Worm (Caenorhabditis elegans): ENCODE measurements around the gene bus-2.
A peak's percentile ranks its signal among the peaks of the same experiment; 100 is the strongest.

bus-2 gene

DNA sequence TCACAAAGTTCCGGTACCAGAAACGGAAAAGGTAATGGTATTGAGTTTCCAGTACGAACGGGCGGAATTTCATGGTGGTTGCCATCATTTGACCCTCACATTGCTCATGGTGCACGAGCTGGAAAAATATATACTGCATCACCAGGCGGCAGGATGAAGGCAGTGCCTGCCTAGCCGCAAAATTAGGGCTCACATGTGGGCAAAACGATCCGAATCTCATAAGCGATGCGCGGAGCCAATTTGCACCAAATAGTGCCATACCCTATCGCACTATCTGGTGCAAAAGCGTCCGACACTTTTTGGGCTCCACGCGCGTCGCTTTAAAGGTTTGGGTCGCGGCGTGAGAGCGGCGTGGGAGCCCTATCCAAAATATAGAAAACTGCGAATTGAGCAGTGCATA is 20.5 kb upstream of the bus-2 start:
- TF ChIP-seq R02D3.7 (tag; optimal IDR thresholded peaks at IDR 0.05) (no peak), madf-5 (GFP tag; IDR thresholded peaks at IDR 0.05) (0 out of 4 replicates have a peak, but pooled peaks of 1 of the 2 experiments have one; percentile 60), Y48G9A.11 (GFP tag; IDR thresholded peaks at IDR 0.05) (peak; percentile 51; the same call in 1 of the 2 replicates), set-16 (GFP tag; IDR thresholded peaks at IDR 0.05) (peak; percentile 7; the same call in 1 of the 2 replicates), snpc-1.2 (GFP tag; IDR thresholded peaks at IDR 0.05) (0 out of 2 replicates have a peak, but pooled peaks have one; percentile 14)

DNA sequence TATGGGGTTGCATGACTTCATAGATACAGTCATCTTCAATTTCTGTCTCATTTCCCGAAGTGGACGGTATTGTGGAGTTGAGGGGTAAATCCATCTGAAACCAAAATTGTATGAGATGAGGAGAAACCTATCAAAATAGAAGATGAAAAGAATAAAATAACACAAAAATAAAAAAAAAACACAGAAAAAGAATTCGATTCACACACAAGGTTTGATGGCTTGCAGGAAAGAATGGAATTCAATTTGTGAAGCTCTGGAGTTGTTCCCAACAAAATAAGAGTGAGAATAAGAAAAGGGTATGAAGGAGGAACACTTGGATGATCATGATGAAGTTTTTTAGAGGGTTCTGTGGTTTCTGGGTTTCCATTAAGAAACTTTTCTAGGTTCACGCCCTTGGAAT is 17.6 kb upstream of the bus-2 start, which contains the start of gene Y41D4B.24:
TSS of gene Y41D4B.24 (minus strand) at position 101 of the 400 bp plus-strand sequence.
- TF ChIP-seq lin-39 (tag; optimal IDR thresholded peaks at IDR 0.05), result no peak
- no peak for TF ChIP-seq Y105C5A.15 (GFP tag; IDR thresholded peaks at IDR 0.05)
- no peak for TF ChIP-seq hlh-11 (tag; optimal IDR thresholded peaks at IDR 0.05)
- TF ChIP-seq daf-8 (GFP tag; IDR thresholded peaks at IDR 0.05), result no peak
- no peak for TF ChIP-seq daf-12 (tag; optimal IDR thresholded peaks at IDR 0.05)
- TF ChIP-seq attf-4 (tag; optimal IDR thresholded peaks at IDR 0.05), result no peak
- TF ChIP-seq fos-1 (tag; optimal IDR thresholded peaks at IDR 0.05), result no peak
- TF ChIP-seq spr-3 (GFP tag; optimal IDR thresholded peaks at IDR 0.05), result no peak
- TF ChIP-seq madf-9 (GFP tag; conservative IDR thresholded peaks at IDR 0.05), result no peak
- no peak for TF ChIP-seq egl-43 (GFP tag; IDR thresholded peaks at IDR 0.05)
- TF ChIP-seq php-3 (GFP tag; IDR thresholded peaks at IDR 0.05), result no peak
- TF ChIP-seq ceh-62 (tag; optimal IDR thresholded peaks at IDR 0.05), result no peak
- no peak for TF ChIP-seq lsy-2 (tag; optimal IDR thresholded peaks at IDR 0.05)
- no peak for TF ChIP-seq F26F4.8 (GFP tag; conservative IDR thresholded peaks at IDR 0.05)
- TF ChIP-seq hmg-1.1 (GFP tag; IDR thresholded peaks at IDR 0.05), result no peak
- no peak for TF ChIP-seq ceh-82 (tag; optimal IDR thresholded peaks at IDR 0.05)

DNA sequence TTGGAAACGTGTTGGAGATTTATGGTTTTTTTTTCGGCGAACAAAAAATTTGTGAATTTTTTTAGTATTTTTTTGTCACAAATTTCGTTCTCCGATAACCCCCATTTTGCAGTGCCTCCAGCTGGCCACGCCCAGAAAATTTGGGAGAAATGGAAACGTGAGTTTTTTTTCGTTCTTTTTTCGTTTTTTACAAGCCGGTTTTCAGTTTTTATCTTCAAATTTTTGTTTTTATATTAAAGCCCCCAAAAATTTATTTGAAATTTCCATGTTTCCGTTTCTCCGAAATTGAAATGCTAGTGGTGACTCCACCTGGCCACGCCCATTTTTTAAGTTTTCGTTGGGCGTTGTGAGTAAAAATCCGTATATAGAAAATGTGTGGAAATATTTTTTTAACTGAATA is 12.5 kb upstream of the bus-2 start:
- TF ChIP-seq dmd-9 (GFP tag; IDR thresholded peaks at IDR 0.05), result 0 out of 2 replicates have a peak, but pooled peaks have one; percentile 15
- no peak for TF ChIP-seq daf-16 (GFP tag; optimal IDR thresholded peaks at IDR 0.05)
- TF ChIP-seq daf-16 (tag; optimal IDR thresholded peaks at IDR 0.05), result no peak
- 0 out of 2 replicates have a peak, but pooled peaks have one; percentile 21 for TF ChIP-seq Y48G9A.11 (GFP tag; IDR thresholded peaks at IDR 0.05)
- peak in 1 of 2 experiments; percentile 35 for TF ChIP-seq hif-1 (tag; optimal IDR thresholded peaks at IDR 0.05)
- TF ChIP-seq lin-15B (tag; optimal IDR thresholded peaks at IDR 0.05), result no peak
- TF ChIP-seq unc-130 (GFP tag; optimal IDR thresholded peaks at IDR 0.05), result peak; percentile 59

DNA sequence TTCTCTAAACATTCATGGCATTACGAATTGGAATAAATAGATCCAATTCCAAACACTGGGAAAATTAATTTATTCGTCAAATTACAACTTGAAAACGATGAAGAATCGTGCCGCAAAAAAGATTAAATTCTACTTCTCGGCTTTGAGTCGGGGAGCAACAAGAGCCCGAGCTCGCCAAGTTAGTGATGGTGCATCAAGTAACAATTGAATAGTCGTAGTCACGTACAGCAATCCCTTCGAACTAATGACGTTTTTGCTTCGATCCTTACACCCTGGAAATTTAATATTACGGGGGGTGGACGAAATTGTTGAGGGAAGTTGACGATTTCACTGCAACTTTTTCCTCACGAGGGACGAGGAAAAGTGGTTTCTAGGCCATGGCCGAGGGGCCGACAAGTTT is 8.0 kb upstream of the bus-2 start:
- TF ChIP-seq sdz-12 (GFP tag; optimal IDR thresholded peaks at IDR 0.05) (no peak), fkh-10 (GFP tag; optimal IDR thresholded peaks at IDR 0.05) (peak; percentile 36)

DNA sequence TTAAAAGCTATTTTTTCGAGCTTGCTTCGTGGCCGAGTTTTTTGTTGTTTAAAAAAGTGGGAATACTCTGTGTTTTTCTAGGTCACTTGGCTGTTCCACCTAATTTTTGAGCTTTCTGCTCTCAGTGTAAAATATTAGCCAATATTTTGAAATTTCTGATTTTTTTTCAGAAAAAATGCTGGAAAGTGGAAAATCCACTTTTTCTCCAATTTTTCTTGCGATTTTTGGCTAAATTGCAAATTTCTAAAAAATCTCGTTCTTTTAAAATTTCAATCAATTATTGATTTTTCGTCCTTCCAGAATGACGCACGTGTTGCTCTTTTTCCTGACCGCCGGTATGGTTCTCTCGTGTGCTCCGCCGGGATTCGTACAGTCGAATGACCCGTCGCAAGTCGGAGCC is 7.3 kb downstream of the bus-2 start, which contains the start of gene K08D12.4:
TSS of gene K08D12.4 (plus strand) at position 301 of the 400 bp plus-strand sequence.
- TF ChIP-seq ztf-11 (tag; optimal IDR thresholded peaks at IDR 0.05) (no peak), R02D3.7 (tag; optimal IDR thresholded peaks at IDR 0.05) (no peak), F37D6.2 (tag; optimal IDR thresholded peaks at IDR 0.05) (no peak), unc-39 (tag; optimal IDR thresholded peaks at IDR 0.05) (no peak), ceh-44 (GFP tag; IDR thresholded peaks at IDR 0.05) (no peak), Y75B8A.6 (GFP tag; IDR thresholded peaks at IDR 0.05) (no peak), php-3 (GFP tag; IDR thresholded peaks at IDR 0.05) (no peak), Y105C5A.15 (GFP tag; IDR thresholded peaks at IDR 0.05) (no peak), ZK337.2 (GFP tag; IDR thresholded peaks at IDR 0.05) (no peak), lsy-2 (tag; optimal IDR thresholded peaks at IDR 0.05) (no peak), snpc-4 (tag; optimal IDR thresholded peaks at IDR 0.05) (no peak), duxl-1 (tag; optimal IDR thresholded peaks at IDR 0.05; ENCODE audit: poor library complexity) (no peak), mdl-1 (tag; optimal IDR thresholded peaks at IDR 0.05) (no peak), gei-8 (GFP tag; optimal IDR thresholded peaks at IDR 0.05) (no peak), mdt-29 (GFP tag; IDR thresholded peaks at IDR 0.05) (no peak), ces-1 (GFP tag; optimal IDR thresholded peaks at IDR 0.05) (no peak), egl-27 (tag; optimal IDR thresholded peaks at IDR 0.05) (no peak), F44E2.7 (GFP tag; IDR thresholded peaks at IDR 0.05) (no peak), hif-1 (tag; optimal IDR thresholded peaks at IDR 0.05) (no peak), aha-1 (tag) (no peak)
